Fruit fly (Drosophila melanogaster): Measurements from ENCODE around the gene PpD3.

Gene PpD3

dm6 chr3R:9768884-9769283 is 21.2 kb downstream of the PpD3 start, which contains the start of gene MED6:
MED6 (minus strand) TSS chr3R:9768984.
- TF ChIP-seq CTCF (optimal IDR thresholded peaks at IDR 0.05) (no peak), CG8478 (optimal IDR thresholded peaks at IDR 0.05) (no peak)

dm6 chr3R:9770127-9770526 is 22.5 kb downstream of the PpD3 start:
- TF ChIP-seq CG8478 (optimal IDR thresholded peaks at IDR 0.05), result no peak
- no peak for TF ChIP-seq CTCF (optimal IDR thresholded peaks at IDR 0.05)

- TF ChIP-seq CTCF (optimal IDR thresholded peaks at IDR 0.05) (no peak), CG8478 (optimal IDR thresholded peaks at IDR 0.05) (no peak)
Measured at dm6 chr3R:9771519-9771972, 23.9 kb downstream of the PpD3 start, which contains the start of gene CG9471. CG9471 (minus strand) TSS chr3R:9771542.

dm6 chr3R:9774147-9774546 is 26.5 kb downstream of the PpD3 start, which contains the start of gene Whamy:
Whamy (minus strand) TSS chr3R:9774419.
- no peak for TF ChIP-seq CG8478 (optimal IDR thresholded peaks at IDR 0.05)
- no peak for TF ChIP-seq CTCF (optimal IDR thresholded peaks at IDR 0.05)

- no peak for TF ChIP-seq CG8478 (optimal IDR thresholded peaks at IDR 0.05)
- no peak for TF ChIP-seq CTCF (optimal IDR thresholded peaks at IDR 0.05)
Measured at dm6 chr3R:9774821-9775220, 27.1 kb downstream of the PpD3 start, which contains the start of gene topi. topi (plus strand) TSS chr3R:9775121.

- TF ChIP-seq CG8478 (optimal IDR thresholded peaks at IDR 0.05) (no peak), CTCF (optimal IDR thresholded peaks at IDR 0.05) (peak; percentile 60 to 70)
Measured at dm6 chr3R:9777941-9778360, 30.3 kb downstream of the PpD3 start, which contains the start of gene RpS29. RpS29 (plus strand) TSS chr3R:9778042.

- TF ChIP-seq CG8478 (optimal IDR thresholded peaks at IDR 0.05), result no peak
- TF ChIP-seq CTCF (optimal IDR thresholded peaks at IDR 0.05), result no peak
Measured at dm6 chr3R:9779764-9780163, 32.1 kb downstream of the PpD3 start, which contains the start of gene CG12947. CG12947 (plus strand) TSS chr3R:9780064.

dm6 chr3R:9783240-9783917 is 35.7 kb downstream of the PpD3 start:
- no peak for TF ChIP-seq CTCF (optimal IDR thresholded peaks at IDR 0.05)
- no peak for TF ChIP-seq CG8478 (optimal IDR thresholded peaks at IDR 0.05)

- TF ChIP-seq CG8478 (optimal IDR thresholded peaks at IDR 0.05) (no peak), CTCF (optimal IDR thresholded peaks at IDR 0.05) (no peak)
Measured at dm6 chr3R:9784341-9785062, 36.8 kb downstream of the PpD3 start, which contains the start of the genes MtnA and CG8500. MtnA (minus strand) TSS chr3R:9784370. CG8500 (plus strand) TSS chr3R:9784653.

dm6 chr3R:9791177-9791806 is 43.6 kb downstream of the PpD3 start, which contains the start of the genes CG12945 and CG8507:
CG12945 (minus strand) TSS chr3R:9791221.
CG8507 (plus strand) TSS chr3R:9791483.
- TF ChIP-seq CTCF (optimal IDR thresholded peaks at IDR 0.05) (no peak), CG8478 (optimal IDR thresholded peaks at IDR 0.05) (no peak)

- TF ChIP-seq CG8478 (optimal IDR thresholded peaks at IDR 0.05) (no peak), CTCF (optimal IDR thresholded peaks at IDR 0.05) (no peak)
Measured at dm6 chr3R:9793018-9793417, 45.3 kb downstream of the PpD3 start, which contains the start of gene CG8516. CG8516 (plus strand) TSS chr3R:9793295.

All from S2 (cell line).